Worm (Caenorhabditis elegans): ENCODE measurements around the gene Y57A10A.29.

DNA sequence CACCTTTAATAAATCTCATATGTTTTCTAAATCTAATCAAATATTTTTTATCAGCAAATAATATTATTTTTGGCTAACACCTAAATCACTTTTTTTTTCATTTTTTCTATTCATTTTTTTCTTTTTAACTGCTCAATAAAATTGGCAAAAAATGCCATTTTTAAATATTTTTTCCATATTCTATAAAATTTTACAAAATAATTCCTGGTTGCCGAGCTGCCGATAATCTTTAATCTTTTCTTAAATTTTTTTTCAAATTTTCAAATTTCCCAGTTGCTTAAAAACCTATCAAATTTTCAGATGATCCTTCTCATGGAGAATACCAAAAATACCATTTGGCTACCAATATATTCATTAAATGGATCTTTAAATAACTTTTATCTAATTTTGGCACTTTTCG is 32.2 kb downstream of the Y57A10A.29 start, which contains the start of gene sre-51:
- no peak for TF ChIP-seq ttx-3 (tag; optimal IDR thresholded peaks at IDR 0.05)
- TF ChIP-seq fkh-10 (GFP tag; optimal IDR thresholded peaks at IDR 0.05) = no peak
- no peak for TF ChIP-seq dmd-4 (tag; optimal IDR thresholded peaks at IDR 0.05; ENCODE audit: borderline replicate concordance)
- TF ChIP-seq C08G9.2 (tag; optimal IDR thresholded peaks at IDR 0.05) = no peak
- TF ChIP-seq pqm-1 (tag; optimal IDR thresholded peaks at IDR 0.05) = no peak
- TF ChIP-seq mec-3 (tag; optimal IDR thresholded peaks at IDR 0.05; ENCODE audit: borderline replicate concordance) = no peak
- TF ChIP-seq hlh-6 (tag; optimal IDR thresholded peaks at IDR 0.05) = no peak
- no peak for TF ChIP-seq Y22D7AL.16 (tag; optimal IDR thresholded peaks at IDR 0.05)
- TF ChIP-seq elt-4 (tag; optimal IDR thresholded peaks at IDR 0.05) = no peak
- no peak for TF ChIP-seq elt-2 (tag; optimal IDR thresholded peaks at IDR 0.05)
- TF ChIP-seq hlh-30 (tag; optimal IDR thresholded peaks at IDR 0.05; ENCODE audit: insufficient read depth) = no peak

Measured in whole organism, late embryonic.